Worm (Caenorhabditis elegans): ENCODE results near the gene nhr-221.

- TF ChIP-seq ztf-4 (tag; optimal IDR thresholded peaks at IDR 0.05) = no peak
- no peak for TF ChIP-seq pqm-1 (tag; optimal IDR thresholded peaks at IDR 0.05)
- no peak for TF ChIP-seq nhr-77 (tag; optimal IDR thresholded peaks at IDR 0.05)
- no peak for TF ChIP-seq nhr-76 (tag; optimal IDR thresholded peaks at IDR 0.05)
- TF ChIP-seq F16B12.6 (tag; optimal IDR thresholded peaks at IDR 0.05) = no peak
- no peak for TF ChIP-seq lin-39 (tag; optimal IDR thresholded peaks at IDR 0.05)
- no peak for TF ChIP-seq mdl-1 (tag; optimal IDR thresholded peaks at IDR 0.05)
- no peak for TF ChIP-seq C04F5.9 (tag; optimal IDR thresholded peaks at IDR 0.05)
- TF ChIP-seq xbp-1 (tag; optimal IDR thresholded peaks at IDR 0.05) = no peak
- no peak for TF ChIP-seq fkh-10 (GFP tag; optimal IDR thresholded peaks at IDR 0.05)
Measured at ce11 chrV:3538307-3538706, 3.1 kb upstream of the nhr-221 start, which contains the start of gene nhr-93.
